Worm (Caenorhabditis elegans): Measurements from ENCODE around the gene F55C10.4.

ce11 chrV:11373918-11374317 lies 12.6 kb upstream of the F55C10.4 start:
- TF ChIP-seq pag-3 (tag; optimal IDR thresholded peaks at IDR 0.05; ENCODE audit: borderline replicate concordance, insufficient read depth) (no peak), zag-1 (tag; optimal IDR thresholded peaks at IDR 0.05) (no peak), unc-62 (GFP tag; optimal IDR thresholded peaks at IDR 0.05) (no peak)
